Worm (Caenorhabditis elegans) whole organism, young adult: ENCODE results near the gene let-418.
A peak's percentile ranks its signal among the peaks of the same experiment; 100 is the strongest.

ENCODE experiments used
- B0261.1 ChIP-seq: sonication (generic microtip); optimal IDR thresholded peaks from 2 replicates; lab custom pipeline; 2016; ENCODE audit warnings: mild to moderate bottlenecking, missing genetic modification characterization, moderate library complexity, missing compliant biosample characterization
- C06A6.2 ChIP-seq: fragments of 200-800 bp; sonication (Bioruptor generic); conservative IDR thresholded peaks from 2 replicates; pipeline ENCODE4 v1.3.6; 2022; ENCODE audit warnings: missing genetic modification characterization, missing compliant biosample characterization
- C17E4.6 ChIP-seq: fragments of 200-800 bp; sonication (Bioruptor generic); IDR thresholded peaks from 2 replicates; pipeline ENCODE4 v1.3.6; 2022; ENCODE audit warnings: missing genetic modification reagents, missing genetic modification characterization, missing compliant biosample characterization
- F39B2.1 ChIP-seq: fragments of 200-800 bp; sonication (Bioruptor generic); IDR thresholded peaks from 2 replicates; pipeline ENCODE4 v1.3.6; 2022; ENCODE audit warnings: missing genetic modification reagents, missing genetic modification characterization, missing compliant biosample characterization
- F55B11.4 ChIP-seq: sonication (generic microtip); optimal IDR thresholded peaks from 2 replicates; lab custom pipeline; 2016; ENCODE audit warnings: missing compliant biosample characterization, missing genetic modification characterization, borderline replicate concordance; ENCODE audit not compliant: insufficient read depth
- ama-1 ChIP-seq, 3 experiments: fragments of 150-350 bp in 1 of 3; sonication (generic microtip) in 2 of 3; optimal IDR thresholded peaks; 2 replicates each; lab custom pipeline; 2014 to 2018; ENCODE audit warnings: missing biosample characterization in 2 of 3, missing genetic modification characterization in 2 of 3, missing genetic modification reagents in 2 of 3
- attf-5 ChIP-seq: fragments of 200-800 bp; sonication (Bioruptor generic); optimal IDR thresholded peaks from 2 replicates; lab custom pipeline; 2018; ENCODE audit warnings: mild to moderate bottlenecking, missing genetic modification characterization, missing compliant biosample characterization
- ceh-27 ChIP-seq: fragments of 200-800 bp; sonication (Bioruptor generic); optimal IDR thresholded peaks from 2 replicates; lab custom pipeline; 2018; ENCODE audit warnings: mild to moderate bottlenecking, missing genetic modification characterization, moderate library complexity, missing compliant biosample characterization
- ceh-58 ChIP-seq: fragments of 200-800 bp; sonication (Bioruptor generic); IDR thresholded peaks from 2 replicates; pipeline ENCODE4 v1.3.6; 2022; ENCODE audit warnings: missing genetic modification characterization, missing compliant biosample characterization
- ceh-91 ChIP-seq: fragments of 200-800 bp; sonication (Bioruptor generic); IDR thresholded peaks from 2 replicates; pipeline ENCODE4 v1.3.6; 2022; ENCODE audit warnings: missing genetic modification reagents, missing genetic modification characterization, missing compliant biosample characterization
- chd-7 ChIP-seq: sonication (generic microtip); optimal IDR thresholded peaks from 2 replicates; lab custom pipeline; 2016; ENCODE audit warnings: mild to moderate bottlenecking, missing genetic modification characterization, moderate library complexity, missing compliant biosample characterization
- dox-1 ChIP-seq: fragments of 200-800 bp; sonication (Bioruptor generic); IDR thresholded peaks from 2 replicates; pipeline ENCODE4 v1.3.6; 2022; ENCODE audit warnings: missing genetic modification reagents, missing genetic modification characterization, missing compliant biosample characterization
- dpff-1 ChIP-seq: sonication (generic microtip); optimal IDR thresholded peaks from 2 replicates; lab custom pipeline; 2017; ENCODE audit warnings: mild to moderate bottlenecking, missing genetic modification characterization, missing compliant biosample characterization
- ekl-4 ChIP-seq: fragments of 200-800 bp; sonication (Bioruptor generic); IDR thresholded peaks from 2 replicates; pipeline ENCODE4 v1.3.6; 2022; ENCODE audit warnings: missing genetic modification reagents, missing genetic modification characterization, missing compliant biosample characterization
- ets-4 ChIP-seq: fragments of 200-800 bp; sonication (Bioruptor generic); optimal IDR thresholded peaks from 2 replicates; lab custom pipeline; 2018; ENCODE audit warnings: mild to moderate bottlenecking, missing genetic modification characterization, missing compliant biosample characterization
- fkh-3 ChIP-seq: sonication (generic microtip); optimal IDR thresholded peaks from 2 replicates; lab custom pipeline; 2016; ENCODE audit warnings: mild to moderate bottlenecking, missing genetic modification characterization, missing compliant biosample characterization
- gei-17 ChIP-seq: fragments of 200-800 bp; sonication (Bioruptor generic); optimal IDR thresholded peaks from 2 replicates; lab custom pipeline; 2018; ENCODE audit warnings: mild to moderate bottlenecking, missing genetic modification characterization, missing compliant biosample characterization
- him-1 ChIP-seq: sonication (generic microtip); optimal IDR thresholded peaks from 2 replicates; lab custom pipeline; 2016; ENCODE audit warnings: missing genotype, missing genetic modification reagents, missing genetic modification characterization, missing compliant biosample characterization
- hmg-20 ChIP-seq: fragments of 200-800 bp; sonication (Bioruptor generic); IDR thresholded peaks from 2 replicates; pipeline ENCODE4 v1.3.6; 2022; ENCODE audit warnings: missing genetic modification reagents, missing genetic modification characterization, missing compliant biosample characterization
- hrde-1 ChIP-seq: sonication (generic microtip); optimal IDR thresholded peaks from 2 replicates; lab custom pipeline; 2016; ENCODE audit warnings: missing genetic modification characterization, mild to moderate bottlenecking, missing compliant biosample characterization, moderate library complexity, missing genotype, missing genetic modification reagents, borderline replicate concordance
- hsf-1 ChIP-seq: fragments of 200-800 bp; sonication (Bioruptor generic); IDR thresholded peaks from 2 replicates; pipeline ENCODE4 v1.3.6; 2022; ENCODE audit warnings: missing genetic modification reagents, missing genetic modification characterization, missing compliant biosample characterization
- lag-1 ChIP-seq: fragments of 200-800 bp; sonication (Bioruptor generic); IDR thresholded peaks from 2 replicates; pipeline ENCODE4 v1.3.6; 2022; ENCODE audit warnings: missing genetic modification reagents, missing genetic modification characterization, missing compliant biosample characterization
- let-526 ChIP-seq: fragments of 200-800 bp; sonication (Bioruptor generic); IDR thresholded peaks from 2 replicates; pipeline ENCODE4 v1.3.6; 2022; ENCODE audit warnings: missing genetic modification reagents, missing genetic modification characterization, missing compliant biosample characterization
- lin-35 ChIP-seq, 3 experiments: fragments of 150-350 bp in 2 of 3; sonication (generic microtip) in 1 of 3; optimal IDR thresholded peaks; 2 replicates each; lab custom pipeline; 2014 to 2018; ENCODE audit warnings: missing biosample characterization in 3 of 3, missing genetic modification characterization in 3 of 3, missing genetic modification reagents in 3 of 3
- lin-40 ChIP-seq: sonication (generic microtip); optimal IDR thresholded peaks from 2 replicates; lab custom pipeline; 2016; ENCODE audit warnings: missing genetic modification characterization, mild to moderate bottlenecking, missing compliant biosample characterization, missing genotype, missing genetic modification reagents
- madf-10 ChIP-seq: sonication (generic microtip); optimal IDR thresholded peaks from 2 replicates; lab custom pipeline; 2016; ENCODE audit warnings: mild to moderate bottlenecking, missing genetic modification characterization, missing compliant biosample characterization
- madf-3 ChIP-seq: fragments of 200-800 bp; sonication (Bioruptor generic); IDR thresholded peaks from 2 replicates; pipeline ENCODE4 v1.3.6; 2022; ENCODE audit warnings: missing genetic modification reagents, missing genetic modification characterization, missing compliant biosample characterization
- madf-6 ChIP-seq: fragments of 200-800 bp; sonication (Bioruptor generic); IDR thresholded peaks from 2 replicates; pipeline ENCODE4 v1.3.6; 2022; ENCODE audit warnings: missing genetic modification reagents, missing genetic modification characterization, missing compliant biosample characterization
- mes-4 ChIP-seq: sonication (generic microtip); optimal IDR thresholded peaks from 2 replicates; lab custom pipeline; 2016; ENCODE audit warnings: missing genotype, missing genetic modification characterization, missing compliant biosample characterization
- nfya-1 ChIP-seq: sonication (generic microtip); optimal IDR thresholded peaks from 2 replicates; lab custom pipeline; 2017; ENCODE audit warnings: antibody characterized with exemption, missing compliant biosample characterization, missing genetic modification characterization, borderline replicate concordance; ENCODE audit not compliant: insufficient read depth
- nhr-80 ChIP-seq: sonication (generic microtip); optimal IDR thresholded peaks from 2 replicates; lab custom pipeline; 2016; ENCODE audit warnings: missing genetic modification characterization, missing compliant biosample characterization
- pha-4 ChIP-seq: fragments of 150-350 bp; sonication (generic microtip); optimal IDR thresholded peaks from 2 replicates; lab custom pipeline; 2014; ENCODE audit warnings: missing biosample characterization, missing genetic modification reagents, missing genetic modification characterization
- rcor-1 ChIP-seq: fragments of 200-800 bp; sonication (Bioruptor generic); IDR thresholded peaks from 2 replicates; pipeline ENCODE4 v1.3.6; 2022; ENCODE audit warnings: missing genetic modification reagents, missing genetic modification characterization, missing compliant biosample characterization
- repo-1 ChIP-seq: sonication (generic microtip); optimal IDR thresholded peaks from 2 replicates; lab custom pipeline; 2017; ENCODE audit warnings: mild to moderate bottlenecking, missing genetic modification characterization, missing compliant biosample characterization
- rpc-1 ChIP-seq, 2 experiments: fragments of 150-350 bp in 1 of 2; sonication (generic microtip) in 1 of 2; optimal IDR thresholded peaks; 2 replicates each; lab custom pipeline; 2014 to 2018; ENCODE audit warnings: missing biosample characterization in 1 of 2, missing genetic modification characterization in 1 of 2, missing genetic modification reagents in 1 of 2, missing genotype in 1 of 2
- sea-2 ChIP-seq: fragments of 200-800 bp; sonication (Bioruptor generic); IDR thresholded peaks from 2 replicates; pipeline ENCODE4 v1.3.6; 2022; ENCODE audit warnings: missing genetic modification characterization, missing compliant biosample characterization
- snpc-1.1 ChIP-seq: sonication (generic microtip); optimal IDR thresholded peaks from 2 replicates; lab custom pipeline; 2017; ENCODE audit warnings: missing genetic modification characterization, mild to moderate bottlenecking, missing compliant biosample characterization, antibody characterized with exemption, moderate library complexity, missing genotype, missing genetic modification reagents; ENCODE audit not compliant: insufficient read depth
- snpc-4 ChIP-seq, 5 experiments: fragments of 150-350 bp in 1 of 5; sonication (generic microtip) in 4 of 5; optimal IDR thresholded peaks; 2 replicates each; lab custom pipeline; 2014 to 2018; ENCODE audit warnings: missing genetic modification characterization in 5 of 5, missing biosample characterization in 3 of 5, antibody characterized with exemption in 2 of 5, mild to moderate bottlenecking in 2 of 5, missing compliant biosample characterization in 2 of 5, missing genotype in 2 of 5, moderate library complexity in 2 of 5, missing genetic modification reagents in 1 of 5
- sptf-2 ChIP-seq: fragments of 200-800 bp; sonication (Bioruptor generic); optimal IDR thresholded peaks from 2 replicates; lab custom pipeline; 2018; ENCODE audit warnings: mild to moderate bottlenecking, missing genetic modification characterization, missing compliant biosample characterization
- tbx-9 ChIP-seq: sonication (generic microtip); optimal IDR thresholded peaks from 2 replicates; lab custom pipeline; 2016; ENCODE audit warnings: borderline replicate concordance, missing genetic modification characterization, inconsistent platforms, missing compliant biosample characterization
- unc-62 ChIP-seq: fragments of 150-350 bp; optimal IDR thresholded peaks from 2 replicates; lab custom pipeline; 2014; ENCODE audit warnings: missing biosample characterization, missing genetic modification reagents, missing genetic modification characterization
- xnd-1 ChIP-seq: sonication (generic microtip); optimal IDR thresholded peaks from 2 replicates; lab custom pipeline; 2016; ENCODE audit warnings: missing genotype, missing genetic modification reagents, missing genetic modification characterization, missing compliant biosample characterization
- zim-3 ChIP-seq: sonication (generic microtip); optimal IDR thresholded peaks from 2 replicates; lab custom pipeline; 2017; ENCODE audit warnings: mild to moderate bottlenecking, missing genetic modification characterization, moderate library complexity, missing compliant biosample characterization
- ztf-25 ChIP-seq: fragments of 200-800 bp; sonication (Bioruptor generic); IDR thresholded peaks from 2 replicates; pipeline ENCODE4 v1.3.6; 2022; ENCODE audit warnings: missing genetic modification reagents, missing genetic modification characterization, missing compliant biosample characterization
- ztf-26 ChIP-seq: sonication (generic microtip); optimal IDR thresholded peaks from 2 replicates; lab custom pipeline; 2017; ENCODE audit warnings: missing genetic modification characterization, missing compliant biosample characterization
- ztf-28 ChIP-seq: fragments of 200-800 bp; sonication (Bioruptor generic); IDR thresholded peaks from 2 replicates; pipeline ENCODE4 v1.3.6; 2022; ENCODE audit warnings: missing genetic modification reagents, missing genetic modification characterization, missing compliant biosample characterization

The let-418 gene

ce11 chrV:5838576-5839366 lies 12.1 kb downstream of the let-418 start, which contains the start of gene F26F12.2 (continued):
- no peak for TF ChIP-seq sea-2 (GFP tag; lab: Robert Waterston, UW)
- TF ChIP-seq repo-1 (tag; lab: Kevin White, UChicago): peak; percentile 48
- no peak for TF ChIP-seq dox-1 (GFP tag; lab: Robert Waterston, UW)
- no peak for TF ChIP-seq madf-3 (GFP tag; lab: Robert Waterston, UW)
- no peak for TF ChIP-seq zim-3 (tag; lab: Kevin White, UChicago)
- no peak for TF ChIP-seq ets-4 (GFP tag; lab: Kevin White, UChicago)
- no peak for TF ChIP-seq ztf-26
- no peak for TF ChIP-seq snpc-1.1
- no peak for TF ChIP-seq nfya-1 (tag; lab: Kevin White, UChicago)
- no peak for TF ChIP-seq F55B11.4 (tag; lab: Kevin White, UChicago)
- peak; percentile 26 for TF ChIP-seq fkh-3 (tag; lab: Kevin White, UChicago)
- no peak for TF ChIP-seq rcor-1 (GFP tag; lab: Robert Waterston, UW)
- TF ChIP-seq gei-17 (GFP tag; lab: Kevin White, UChicago): no peak
- no peak for TF ChIP-seq xnd-1
- no peak for TF ChIP-seq ceh-27
- no peak for TF ChIP-seq C17E4.6 (GFP tag; lab: Robert Waterston, UW)
- no peak for TF ChIP-seq ceh-91 (GFP tag; lab: Robert Waterston, UW)
- no peak for TF ChIP-seq dpff-1 (tag; lab: Kevin White, UChicago)
- peak; percentile 8; the same call in 1 of the 2 replicates for TF ChIP-seq hsf-1 (GFP tag; lab: Robert Waterston, UW)
- no peak for TF ChIP-seq sptf-2 (GFP tag; lab: Kevin White, UChicago)
- no peak for TF ChIP-seq lin-35 (GFP tag; optimal IDR thresholded peaks at IDR 0.05; lab: Kevin White, UChicago)
- TF ChIP-seq ztf-28 (GFP tag; lab: Robert Waterston, UW): peak; percentile 10; the same call in 1 of the 2 replicates
- TF ChIP-seq hrde-1 (tag; lab: Kevin White, UChicago): no peak
- no peak; the same call in 1 of the 2 replicates for TF ChIP-seq C06A6.2
- no peak for TF ChIP-seq nhr-80 (tag; lab: Kevin White, UChicago)
- no peak for TF ChIP-seq rpc-1 (optimal IDR thresholded peaks at IDR 0.05; lab: Kevin White, UChicago)
- no peak for TF ChIP-seq rpc-1 (tag; optimal IDR thresholded peaks at IDR 0.05; lab: Kevin White, UChicago)
- no peak for TF ChIP-seq snpc-4 (GFP tag; optimal IDR thresholded peaks at IDR 0.05; lab: Kevin White, UChicago)
- TF ChIP-seq snpc-4 (tag; optimal IDR thresholded peaks at IDR 0.05; lab: Kevin White, UChicago): no peak
- TF ChIP-seq pha-4: no peak
- no peak for TF ChIP-seq let-526 (GFP tag; lab: Robert Waterston, UW)
- peak; percentile 25 for TF ChIP-seq chd-7 (tag; lab: Kevin White, UChicago)
- no peak for TF ChIP-seq F39B2.1
- no peak for TF ChIP-seq ekl-4 (GFP tag; lab: Robert Waterston, UW)
- TF ChIP-seq ztf-25 (GFP tag; lab: Robert Waterston, UW): no peak
- TF ChIP-seq attf-5 (GFP tag; lab: Kevin White, UChicago): peak; percentile 43
- no peak for TF ChIP-seq unc-62 (GFP tag; lab: Kevin White, UChicago)
- TF ChIP-seq lin-40 (tag; lab: Kevin White, UChicago): peak; percentile 50
- peak; percentile 47 for TF ChIP-seq ama-1 (optimal IDR thresholded peaks at IDR 0.05; lab: Kevin White, UChicago)
- no peak for TF ChIP-seq ama-1 (GFP tag; optimal IDR thresholded peaks at IDR 0.05; lab: Kevin White, UChicago)
- TF ChIP-seq him-1 (tag; lab: Kevin White, UChicago): no peak
- no peak for TF ChIP-seq tbx-9 (tag; lab: Kevin White, UChicago)
- TF ChIP-seq hmg-20 (GFP tag; lab: Robert Waterston, UW): no peak
- no peak for TF ChIP-seq ceh-58 (GFP tag; lab: Robert Waterston, UW)
- TF ChIP-seq madf-6 (GFP tag; lab: Robert Waterston, UW): 0 out of 2 replicates have a peak, but pooled peaks have one; percentile 4
- TF ChIP-seq mes-4 (tag; lab: Kevin White, UChicago): no peak
- no peak for TF ChIP-seq B0261.1 (tag; lab: Kevin White, UChicago)
- TF ChIP-seq madf-10 (tag; lab: Kevin White, UChicago): no peak
- no peak for TF ChIP-seq lag-1 (GFP tag; lab: Robert Waterston, UW)
